Fruit fly (Drosophila melanogaster) whole organism, embryonic: Measurements from ENCODE around the gene Crtc.

Experiments used
- PHDP ChIP-seq: fragments of 200-800 bp; sonication (Bioruptor generic); optimal IDR thresholded peaks from 3 replicates; lab custom pipeline; 2018; ENCODE audit warnings: missing biosample characterization, mild to moderate bottlenecking, missing genetic modification characterization, moderate library complexity
- lmd ChIP-seq: fragments of 200-800 bp; sonication (Bioruptor generic); IDR thresholded peaks from 2 replicates; pipeline ENCODE4 v1.3.6; 2022; ENCODE audit warnings: missing biosample characterization, missing genetic modification characterization

DNA sequence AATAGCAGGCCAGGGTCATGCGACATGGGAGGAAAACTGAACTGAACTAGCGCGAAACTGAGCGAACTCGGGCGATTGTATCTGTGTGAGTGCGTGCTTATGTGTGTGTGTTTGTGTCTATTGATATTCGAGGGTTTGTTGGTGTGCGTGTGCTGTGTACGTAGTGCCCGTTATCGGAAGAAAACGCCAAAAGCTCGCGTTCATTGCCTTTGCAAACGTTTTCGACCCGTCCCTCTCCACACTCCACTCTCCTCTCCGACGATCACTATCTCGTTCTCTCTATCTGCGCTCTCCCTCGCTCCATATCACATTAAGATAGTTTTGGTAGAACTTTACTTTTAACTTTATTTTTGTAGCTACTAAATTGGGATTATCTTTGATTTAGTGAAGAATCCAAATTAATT lies 52.2 kb downstream of the Crtc start:
- TF ChIP-seq PHDP (tag; lab: Kevin White, UChicago) (no peak), lmd (GFP tag; lab: Robert Waterston, UW) (no peak)
